Fruit fly (Drosophila melanogaster): Measurements from ENCODE around the gene CG10472.

CG10472 gene

dm6 chr3L:6059062-6059708 lies 3.5 kb downstream of the CG10472 start, which contains the start of gene CG6592 (continued):
- TF ChIP-seq NfI (GFP tag; optimal IDR thresholded peaks at IDR 0.05) (peak; percentile 51), CG18599 (GFP tag; optimal IDR thresholded peaks at IDR 0.05) (no peak), maf-S (GFP tag; optimal IDR thresholded peaks at IDR 0.05) (no peak), CG2116 (GFP tag; optimal IDR thresholded peaks at IDR 0.05) (peak; percentile 31), grn (GFP tag; optimal IDR thresholded peaks at IDR 0.05) (no peak), sqz (GFP tag; optimal IDR thresholded peaks at IDR 0.05) (no peak), Bgb (GFP tag; IDR thresholded peaks at IDR 0.05; ENCODE audit: partially characterized antibody) (no peak), Hmr (GFP tag; optimal IDR thresholded peaks at IDR 0.05) (no peak), B-H1 (GFP tag; IDR thresholded peaks at IDR 0.05) (no peak), tap (tag; optimal IDR thresholded peaks at IDR 0.05) (no peak), chinmo (GFP tag; IDR thresholded peaks at IDR 0.05; ENCODE audit: partially characterized antibody) (no peak), sisA (GFP tag; IDR thresholded peaks at IDR 0.05) (0 out of 2 replicates have a peak, but pooled peaks have one; percentile 7), Asciz (GFP tag; optimal IDR thresholded peaks at IDR 0.05) (no peak), CG32532 (GFP tag; IDR thresholded peaks at IDR 0.05) (no peak), ems (GFP tag; optimal IDR thresholded peaks at IDR 0.05) (no peak), CG1024 (GFP tag; IDR thresholded peaks at IDR 0.05) (peak; percentile 16; the same call in 1 of the 2 replicates), CG11398 (GFP tag; optimal IDR thresholded peaks at IDR 0.05) (peak; percentile 24), Hey (tag; optimal IDR thresholded peaks at IDR 0.05) (no peak), Sin3A (optimal IDR thresholded peaks at IDR 0.05) (no peak), CG14860 (GFP tag; IDR thresholded peaks at IDR 0.05; ENCODE audit: partially characterized antibody) (no peak), NFAT (GFP tag; IDR thresholded peaks at IDR 0.05) (0 out of 2 replicates have a peak, but pooled peaks have one; percentile 5), nau (GFP tag; optimal IDR thresholded peaks at IDR 0.05) (no peak), Opbp (GFP tag; IDR thresholded peaks at IDR 0.05; ENCODE audit: partially characterized antibody) (peak; percentile 36; the same call in 1 of the 3 replicates), pan (optimal IDR thresholded peaks at IDR 0.05) (no peak), pan (GFP tag; optimal IDR thresholded peaks at IDR 0.05 in 1 of 2, IDR thresholded peaks at IDR 0.05 in 1 of 2) (no peak), CG12299 (tag; optimal IDR thresholded peaks at IDR 0.05) (no peak), CG7271 (tag; optimal IDR thresholded peaks at IDR 0.05) (peak; percentile 93), insv (GFP tag; optimal IDR thresholded peaks at IDR 0.05) (peak in 1 of 2 experiments; percentile 22), CG3065 (GFP tag; optimal IDR thresholded peaks at IDR 0.05) (peak; percentile 14), Ets97D (GFP tag; optimal IDR thresholded peaks at IDR 0.05) (peak; percentile 98), Eip74EF (GFP tag; optimal IDR thresholded peaks at IDR 0.05) (peak in 1 of 2 experiments; percentile 24), run (tag; optimal IDR thresholded peaks at IDR 0.05) (no peak), Poxn (GFP tag; IDR thresholded peaks at IDR 0.05) (no peak), toy (GFP tag; IDR thresholded peaks at IDR 0.05) (no peak), p53 (GFP tag; optimal IDR thresholded peaks at IDR 0.05) (no peak), CG18764 (GFP tag; optimal IDR thresholded peaks at IDR 0.05) (no peak), Atf3 (GFP tag; optimal IDR thresholded peaks at IDR 0.05) (peak; percentile 6), gem (tag; optimal IDR thresholded peaks at IDR 0.05) (peak; percentile 8), CG8388 (GFP tag; optimal IDR thresholded peaks at IDR 0.05) (no peak), ato (GFP tag; IDR thresholded peaks at IDR 0.05; ENCODE audit: partially characterized antibody) (no peak), Kr (GFP tag; optimal IDR thresholded peaks at IDR 0.05) (peak; percentile 68), zf30C (GFP tag; optimal IDR thresholded peaks at IDR 0.05) (no peak), Xbp1 (GFP tag; optimal IDR thresholded peaks at IDR 0.05) (peak; percentile 29), Dek (tag; optimal IDR thresholded peaks at IDR 0.05) (no peak), CG4424 (GFP tag; optimal IDR thresholded peaks at IDR 0.05) (no peak), lov (optimal IDR thresholded peaks at IDR 0.05) (no peak), lov (GFP tag; IDR thresholded peaks at IDR 0.05) (peak; percentile 73; the same call in 2 of the 3 replicates), lbe (GFP tag; optimal IDR thresholded peaks at IDR 0.05) (no peak), tgo (GFP tag; IDR thresholded peaks at IDR 0.05) (no peak), Oaz (GFP tag; IDR thresholded peaks at IDR 0.05) (no peak)

Measured in whole organism, embryonic.